Fruit fly (Drosophila melanogaster) whole organism, prepupa: ENCODE data around the gene TotM.

Experiments
- Blimp-1 ChIP-seq: fragments of 200-800 bp; sonication (Bioruptor generic); optimal IDR thresholded peaks from 3 replicates; lab custom pipeline; 2017; ENCODE audit warnings: missing biosample characterization, missing genetic modification characterization, mild to moderate bottlenecking, moderate library complexity, missing genetic modification reagents
- CG10631 ChIP-seq: fragments of 200-800 bp; sonication (Bioruptor generic); optimal IDR thresholded peaks from 2 replicates; lab custom pipeline; 2016; ENCODE audit warnings: missing biosample characterization, missing genetic modification characterization
- CG16779 ChIP-seq: fragments of 200-800 bp; sonication (Bioruptor generic); optimal IDR thresholded peaks from 3 replicates; lab custom pipeline; 2017; ENCODE audit warnings: missing biosample characterization, mild to moderate bottlenecking, missing genetic modification characterization
- Eip78C ChIP-seq: fragments of 200-800 bp; sonication (Bioruptor generic); peaks from one replicate; lab custom pipeline; 2016; ENCODE audit warnings: missing biosample characterization, missing genetic modification characterization
- Ets21C ChIP-seq: fragments of 200-800 bp; sonication (Bioruptor generic); optimal IDR thresholded peaks from 3 replicates; lab custom pipeline; 2016; ENCODE audit warnings: missing biosample characterization, missing genetic modification characterization
- Ets96B ChIP-seq: fragments of 200-800 bp; optimal IDR thresholded peaks from 2 replicates; lab custom pipeline; 2019; ENCODE audit warnings: missing biosample characterization, mild to moderate bottlenecking, missing genetic modification characterization, moderate library complexity
- fkh ChIP-seq: fragments of 200-800 bp; sonication (Bioruptor generic); optimal IDR thresholded peaks from 3 replicates; lab custom pipeline; 2017; ENCODE audit warnings: missing biosample characterization, mild to moderate bottlenecking, missing genetic modification characterization, moderate library complexity
- spab ChIP-seq: fragments of 200-800 bp; sonication (Bioruptor generic); optimal IDR thresholded peaks from 2 replicates; lab custom pipeline; 2017; ENCODE audit warnings: missing biosample characterization, mild to moderate bottlenecking, missing genetic modification characterization, missing genetic modification reagents
- ss ChIP-seq, 2 experiments: fragments of 200-800 bp; sonication (Bioruptor generic); optimal IDR thresholded peaks; 2 replicates in 1 of 2; 3 replicates in 1 of 2; lab custom pipeline; 2017 to 2018; ENCODE audit warnings: mild to moderate bottlenecking in 2 of 2, missing biosample characterization in 2 of 2, missing genetic modification characterization in 2 of 2, moderate library complexity in 1 of 2

DNA sequence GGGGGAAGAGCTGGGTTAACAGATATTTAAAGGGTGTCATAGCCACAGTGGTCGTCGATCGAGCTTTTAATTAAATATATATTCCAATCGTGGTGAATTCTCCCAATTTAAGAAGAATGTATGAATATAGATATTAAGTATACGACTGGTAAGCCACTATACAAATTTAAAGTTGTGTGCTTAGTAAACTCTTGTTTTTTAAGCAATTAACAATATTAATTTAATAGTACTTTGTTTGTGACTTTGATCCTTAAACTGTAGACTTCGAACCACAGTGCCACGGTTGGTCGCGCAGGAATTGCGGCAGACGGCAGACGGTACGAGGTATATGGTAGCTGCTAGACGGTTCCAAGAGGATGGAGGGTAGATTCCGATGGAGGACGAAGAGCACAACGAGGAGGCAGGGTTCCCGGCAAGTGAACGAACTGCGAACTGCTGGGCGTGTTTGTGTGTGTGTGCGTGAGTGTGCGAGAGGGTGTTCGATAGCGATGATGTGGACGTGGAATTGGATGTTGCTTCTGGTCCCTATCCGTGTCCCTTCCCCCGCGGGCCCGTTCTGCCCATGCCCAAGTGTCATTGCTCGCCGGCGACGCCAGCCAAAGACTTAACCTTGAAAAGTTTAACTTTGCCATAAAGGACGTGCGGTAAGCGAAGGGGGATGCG is 41.9 kb upstream of the TotM start:
- peak; percentile 98 for TF ChIP-seq Eip78C (GFP tag; lab: Kevin White, UChicago)
- peak; percentile 86 for TF ChIP-seq CG16779
- peak; percentile 62 for TF ChIP-seq Ets21C
- TF ChIP-seq Ets96B: peak; percentile 97
- TF ChIP-seq ss (GFP tag; optimal IDR thresholded peaks at IDR 0.05; lab: Kevin White, UChicago): peak; percentile 97 to 98
- peak; percentile 94 for TF ChIP-seq spab (GFP tag; lab: Kevin White, UChicago)
- no peak for TF ChIP-seq fkh
- peak; percentile 59 for TF ChIP-seq Blimp-1 (GFP tag; lab: Kevin White, UChicago)
- TF ChIP-seq CG10631: peak; percentile 85
